Fruit fly (Drosophila melanogaster): Measurements from ENCODE around the gene CG34345.

The CG34345 gene

DNA sequence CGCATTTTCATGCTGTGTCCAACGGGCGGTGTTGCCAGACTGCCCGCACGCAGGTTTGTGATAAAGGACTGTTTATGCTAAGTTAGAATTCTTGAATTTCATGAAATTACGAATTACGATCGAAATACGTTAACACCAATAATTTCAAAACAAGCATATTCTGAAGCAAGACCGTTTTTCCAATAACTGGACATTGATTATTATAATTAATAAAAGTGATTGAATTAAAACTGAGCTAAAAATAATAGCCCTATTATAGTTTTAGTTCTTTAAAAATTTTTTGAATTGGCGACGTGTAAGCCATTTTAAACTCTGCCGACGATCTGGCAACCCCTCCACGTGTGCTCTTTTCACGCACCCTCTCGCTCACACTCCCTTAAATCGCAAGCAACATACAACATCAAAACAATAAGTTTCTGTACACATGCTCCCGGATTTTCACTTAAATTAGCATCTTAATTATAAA, 25.3 kb downstream of the CG34345 start (continued):
- TF ChIP-seq tin (GFP tag; optimal IDR thresholded peaks at IDR 0.05) (peak; percentile 96), Sry-β (GFP tag; optimal IDR thresholded peaks at IDR 0.05) (peak; percentile 46), ap (GFP tag; IDR thresholded peaks at IDR 0.05) (peak; percentile 78), CG10543 (GFP tag; optimal IDR thresholded peaks at IDR 0.05) (peak; percentile 97), CG3163 (GFP tag; optimal IDR thresholded peaks at IDR 0.05) (peak; percentile 92), Sin3A (optimal IDR thresholded peaks at IDR 0.05) (peak; percentile 66), Med (GFP tag) (peak; percentile 99), Vsx1 (GFP tag; optimal IDR thresholded peaks at IDR 0.05) (peak; percentile 76), sr (GFP tag; IDR thresholded peaks at IDR 0.05) (peak; percentile 61; the same call in 2 of the 3 replicates), en (GFP tag; optimal IDR thresholded peaks at IDR 0.05) (peak; percentile 90), Spps (tag; optimal IDR thresholded peaks at IDR 0.05) (peak; percentile 86), Camta (GFP tag; optimal IDR thresholded peaks at IDR 0.05) (peak; percentile 94), Usf (GFP tag; optimal IDR thresholded peaks at IDR 0.05) (peak; percentile 91), Mrtf (GFP tag; IDR thresholded peaks at IDR 0.05) (peak; percentile 91), Nf-YA (GFP tag; IDR thresholded peaks at IDR 0.05) (peak; percentile 65), shn (GFP tag; optimal IDR thresholded peaks at IDR 0.05) (peak; percentile 87), D19A (tag; optimal IDR thresholded peaks at IDR 0.05) (peak; percentile 90), gsb-n (tag; optimal IDR thresholded peaks at IDR 0.05) (peak; percentile 83), Bgb (GFP tag; IDR thresholded peaks at IDR 0.05; ENCODE audit: partially characterized antibody) (no peak), CG5245 (GFP tag; optimal IDR thresholded peaks at IDR 0.05) (peak; percentile 88), mam (GFP tag; optimal IDR thresholded peaks at IDR 0.05) (peak; percentile 93), Mes4 (GFP tag; optimal IDR thresholded peaks at IDR 0.05) (peak; percentile 84), ewg (GFP tag; optimal IDR thresholded peaks at IDR 0.05) (peak; percentile 95), Gug (GFP tag; IDR thresholded peaks at IDR 0.05) (peak; percentile 81; the same call in 3 of the 4 replicates), wdn (GFP tag; IDR thresholded peaks at IDR 0.05) (peak; percentile 83), fd96Cb (tag; optimal IDR thresholded peaks at IDR 0.05) (peak; percentile 93), Atf3 (GFP tag; optimal IDR thresholded peaks at IDR 0.05) (peak; percentile 53), CG1603 (tag; optimal IDR thresholded peaks at IDR 0.05) (peak; percentile 82), ash1 (GFP tag; optimal IDR thresholded peaks at IDR 0.05) (peak; percentile 65), kni (GFP tag; optimal IDR thresholded peaks at IDR 0.05) (peak; percentile 69), Opbp (GFP tag; IDR thresholded peaks at IDR 0.05; ENCODE audit: partially characterized antibody) (no peak), CG15269 (tag; optimal IDR thresholded peaks at IDR 0.05) (peak; percentile 96), seq (GFP tag; IDR thresholded peaks at IDR 0.05) (peak; percentile 96), HLH4C (GFP tag; IDR thresholded peaks at IDR 0.05; ENCODE audit: partially characterized antibody) (no peak), Eip74EF (GFP tag; optimal IDR thresholded peaks at IDR 0.05) (peak in 1 of 2 experiments; percentile 92), fru (optimal IDR thresholded peaks at IDR 0.05) (no peak), CG3407 (GFP tag; optimal IDR thresholded peaks at IDR 0.05) (peak; percentile 91), twi (tag; optimal IDR thresholded peaks at IDR 0.05) (peak; percentile 92), salm (tag; optimal IDR thresholded peaks at IDR 0.05) (peak; percentile 88), NfI (GFP tag; optimal IDR thresholded peaks at IDR 0.05) (peak; percentile 96), CG17912 (GFP tag; optimal IDR thresholded peaks at IDR 0.05) (peak; percentile 68), trem (tag; optimal IDR thresholded peaks at IDR 0.05) (peak; percentile 90), CG6254 (GFP tag; optimal IDR thresholded peaks at IDR 0.05) (peak; percentile 87), CG10462 (GFP tag; optimal IDR thresholded peaks at IDR 0.05) (peak; percentile 90), CG1647 (GFP tag; optimal IDR thresholded peaks at IDR 0.05) (peak; percentile 87), CG9609 (GFP tag; optimal IDR thresholded peaks at IDR 0.05) (peak; percentile 86), dpn (GFP tag; optimal IDR thresholded peaks at IDR 0.05) (peak; percentile 94 to 96), jumu (GFP tag; optimal IDR thresholded peaks at IDR 0.05) (peak; percentile 88), Max (GFP tag; optimal IDR thresholded peaks at IDR 0.05) (peak; percentile 98), dysf (GFP tag; IDR thresholded peaks at IDR 0.05) (peak; percentile 95), grau (tag; optimal IDR thresholded peaks at IDR 0.05) (peak; percentile 96)

Data from whole organism, embryonic.